Worm (Caenorhabditis elegans): ENCODE measurements around the gene EGAP2.1.

DNA sequence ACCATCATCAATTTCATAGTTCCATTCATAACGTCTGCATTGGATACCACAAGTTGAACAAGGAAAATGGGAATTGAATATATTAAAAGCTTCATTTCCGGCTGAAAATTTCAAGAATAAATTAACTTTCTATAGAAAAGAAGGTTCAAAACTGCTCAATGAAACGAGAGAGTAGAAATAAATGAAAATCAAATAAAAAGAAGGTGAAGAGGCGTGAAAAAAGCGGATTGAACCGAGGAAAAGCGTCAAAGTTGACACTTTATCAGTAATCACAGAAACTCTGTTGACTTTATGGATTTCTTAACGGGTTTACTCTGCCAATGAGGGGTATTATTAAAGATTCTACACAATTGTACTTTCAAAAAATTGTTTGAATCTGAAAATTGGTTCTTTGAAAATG is 7.2 kb downstream of the EGAP2.1 start, which contains the start of gene pho-4:
- TF ChIP-seq ref-1 (GFP tag; conservative IDR thresholded peaks at IDR 0.05) (no peak), ztf-23 (GFP tag; IDR thresholded peaks at IDR 0.05) (no peak), tab-1 (GFP tag; IDR thresholded peaks at IDR 0.05) (no peak), T22C8.4 (GFP tag; IDR thresholded peaks at IDR 0.05) (no peak), ztf-29 (GFP tag; IDR thresholded peaks at IDR 0.05) (no peak), cog-1 (tag; optimal IDR thresholded peaks at IDR 0.05) (no peak), flt-1 (GFP tag; IDR thresholded peaks at IDR 0.05) (no peak)

Measured in whole organism, midembryonic.